Fruit fly (Drosophila melanogaster) whole organism, embryonic: ENCODE measurements around the gene Pde9.
A peak's percentile ranks its signal among the peaks of the same experiment; 100 is the strongest.

Experiments
- Ada2b ChIP-seq: fragments of 200-800 bp; sonication (Bioruptor generic); IDR thresholded peaks from 2 replicates; pipeline ENCODE4 v1.3.6; 2022; ENCODE audit warnings: missing biosample characterization, missing genetic modification characterization
- Aef1 ChIP-seq: fragments of 200-800 bp; sonication (Bioruptor generic); IDR thresholded peaks from 3 replicates; pipeline ENCODE4 v1.3.6; 2022; ENCODE audit warnings: missing biosample characterization, missing genetic modification characterization
- Asciz ChIP-seq: fragments of 200-800 bp; sonication (Bioruptor generic); optimal IDR thresholded peaks from 2 replicates; lab custom pipeline; 2017; ENCODE audit warnings: missing biosample characterization, mild to moderate bottlenecking, missing genetic modification characterization, missing genetic modification reagents
- CG10431 ChIP-seq: fragments of 200-800 bp; sonication (Bioruptor generic); optimal IDR thresholded peaks from 3 replicates; lab custom pipeline; 2018; ENCODE audit warnings: missing biosample characterization, mild to moderate bottlenecking, missing genetic modification characterization
- CG12744 ChIP-seq: fragments of 200-800 bp; sonication (Bioruptor generic); optimal IDR thresholded peaks from 2 replicates; lab custom pipeline; 2016; ENCODE audit warnings: missing biosample characterization, missing genetic modification characterization
- CG13424 ChIP-seq: fragments of 200-800 bp; sonication (Bioruptor generic); optimal IDR thresholded peaks from 2 replicates; lab custom pipeline; 2019; ENCODE audit warnings: missing biosample characterization, mild to moderate bottlenecking, missing genetic modification characterization, moderate library complexity
- CG14710 ChIP-seq: fragments of 200-800 bp; sonication (Bioruptor generic); optimal IDR thresholded peaks from 3 replicates; lab custom pipeline; 2019; ENCODE audit warnings: missing biosample characterization, mild to moderate bottlenecking, missing genetic modification characterization, moderate library complexity
- CG15073 ChIP-seq: fragments of 200-800 bp; sonication (Bioruptor generic); optimal IDR thresholded peaks from 2 replicates; lab custom pipeline; 2016; ENCODE audit warnings: missing biosample characterization, missing genetic modification characterization
- CG17328 ChIP-seq: fragments of 200-800 bp; sonication (Bioruptor generic); IDR thresholded peaks from 2 replicates; pipeline ENCODE4 v1.3.6; 2022; ENCODE audit warnings: missing biosample characterization, missing genetic modification characterization
- CG17359 ChIP-seq: fragments of 200-800 bp; sonication (Bioruptor generic); optimal IDR thresholded peaks from 3 replicates; lab custom pipeline; 2018; ENCODE audit warnings: missing biosample characterization, mild to moderate bottlenecking, missing genetic modification characterization, moderate library complexity
- CG17361 ChIP-seq: fragments of 200-800 bp; sonication (Bioruptor generic); IDR thresholded peaks from 3 replicates; pipeline ENCODE4 v1.3.6; 2022; ENCODE audit warnings: missing biosample characterization, missing genetic modification characterization
- CG17568 ChIP-seq: fragments of 200-800 bp; sonication (Bioruptor generic); optimal IDR thresholded peaks from 2 replicates; lab custom pipeline; 2018; ENCODE audit warnings: missing biosample characterization, mild to moderate bottlenecking, missing genetic modification characterization, moderate library complexity
- CG3847 ChIP-seq: fragments of 200-800 bp; sonication (Bioruptor generic); IDR thresholded peaks from 2 replicates; pipeline ENCODE4 v1.3.6; 2022; ENCODE audit warnings: missing biosample characterization, missing genetic modification characterization
- CG6813 ChIP-seq: fragments of 200-800 bp; sonication (Bioruptor generic); optimal IDR thresholded peaks from 2 replicates; lab custom pipeline; 2017; ENCODE audit warnings: missing biosample characterization, missing genetic modification characterization, mild to moderate bottlenecking, moderate library complexity, missing genetic modification reagents
- CG7357 ChIP-seq: fragments of 200-800 bp; sonication (Bioruptor generic); IDR thresholded peaks from 3 replicates; pipeline ENCODE4 v1.3.6; 2022; ENCODE audit warnings: missing biosample characterization, missing genetic modification characterization
- CG8765 ChIP-seq: fragments of 200-800 bp; sonication (Bioruptor generic); IDR thresholded peaks from 2 replicates; pipeline ENCODE4 v1.3.6; 2022; ENCODE audit warnings: missing biosample characterization, missing genetic modification characterization
- Chrac-16 ChIP-seq: fragments of 200-800 bp; sonication (Bioruptor generic); optimal IDR thresholded peaks from 3 replicates; lab custom pipeline; 2016; ENCODE audit warnings: missing biosample characterization, missing genetic modification characterization
- D ChIP-seq, 2 experiments: fragments of 200-800 bp in 1 of 2; fragments of >200 bp in 1 of 2; sonication (Bioruptor generic) in 1 of 2; optimal IDR thresholded peaks; 2 replicates in 1 of 2; 3 replicates in 1 of 2; lab custom pipeline; 2017; ENCODE audit warnings: mild to moderate bottlenecking in 1 of 2, missing biosample characterization in 1 of 2, missing genetic modification characterization in 1 of 2, missing genetic modification reagents in 1 of 2
- D19B ChIP-seq: fragments of 200-800 bp; sonication (Bioruptor generic); optimal IDR thresholded peaks from 2 replicates; lab custom pipeline; 2017; ENCODE audit warnings: missing biosample characterization, mild to moderate bottlenecking, missing genetic modification characterization
- Deaf1 ChIP-seq: fragments of 200-800 bp; optimal IDR thresholded peaks from 3 replicates; lab custom pipeline; 2019; ENCODE audit warnings: missing biosample characterization, mild to moderate bottlenecking, missing genetic modification characterization, moderate library complexity
- Elba2 ChIP-seq: fragments of 200-800 bp; sonication (Bioruptor generic); optimal IDR thresholded peaks from 3 replicates; lab custom pipeline; 2016; ENCODE audit warnings: missing biosample characterization, missing genetic modification characterization
- H2.0 ChIP-seq: fragments of 200-800 bp; sonication (Bioruptor generic); IDR thresholded peaks from 2 replicates; pipeline ENCODE4 v1.3.6; 2022; ENCODE audit warnings: missing biosample characterization, missing genetic modification characterization
- Lim3 ChIP-seq: fragments of 200-800 bp; sonication (Bioruptor generic); IDR thresholded peaks from 2 replicates; pipeline ENCODE4 v1.3.6; 2022; ENCODE audit warnings: missing biosample characterization, missing genetic modification characterization
- Opbp ChIP-seq: fragments of 200-800 bp; sonication (Bioruptor generic); IDR thresholded peaks from 3 replicates; pipeline ENCODE4 v1.3.6; 2022; ENCODE audit warnings: missing biosample characterization, missing genetic modification characterization; ENCODE audit not compliant: partially characterized antibody
- Pdp1 ChIP-seq, 2 experiments: fragments of 200-800 bp; sonication (Bioruptor generic); optimal IDR thresholded peaks; 3 replicates each; lab custom pipeline; 2016; ENCODE audit warnings: missing biosample characterization in 2 of 2, missing genetic modification characterization in 2 of 2, mild to moderate bottlenecking in 1 of 2, moderate library complexity in 1 of 2
- TFAM ChIP-seq: fragments of 200-800 bp; sonication (Bioruptor generic); optimal IDR thresholded peaks from 2 replicates; lab custom pipeline; 2017; ENCODE audit warnings: missing biosample characterization, missing genetic modification characterization, inconsistent platforms
- Vsx1 ChIP-seq: fragments of 200-800 bp; sonication (Bioruptor generic); optimal IDR thresholded peaks from 2 replicates; lab custom pipeline; 2017; ENCODE audit warnings: missing biosample characterization, mild to moderate bottlenecking, missing genetic modification characterization, missing genetic modification reagents
- bigmax ChIP-seq: fragments of 200-800 bp; sonication (Bioruptor generic); optimal IDR thresholded peaks from 2 replicates; lab custom pipeline; 2018; ENCODE audit warnings: missing biosample characterization, mild to moderate bottlenecking, missing genetic modification characterization
- cas ChIP-seq: fragments of 200-800 bp; sonication (Bioruptor generic); IDR thresholded peaks from 2 replicates; pipeline ENCODE4 v1.3.6; 2022; ENCODE audit warnings: missing biosample characterization, missing genetic modification characterization
- chinmo ChIP-seq: fragments of 200-800 bp; sonication (Bioruptor generic); IDR thresholded peaks from 4 replicates; pipeline ENCODE4 v1.3.6; 2022; ENCODE audit warnings: missing biosample characterization, missing genetic modification characterization; ENCODE audit not compliant: partially characterized antibody
- ci ChIP-seq: fragments of 200-800 bp; sonication (Bioruptor generic); IDR thresholded peaks from 3 replicates; pipeline ENCODE4 v1.3.6; 2022; ENCODE audit warnings: missing biosample characterization, missing genetic modification characterization
- corto ChIP-seq: fragments of 200-800 bp; sonication (Bioruptor generic); optimal IDR thresholded peaks from 2 replicates; lab custom pipeline; 2016; ENCODE audit warnings: missing biosample characterization, mild to moderate bottlenecking, missing genetic modification characterization, moderate library complexity
- disco-r ChIP-seq: fragments of 200-800 bp; sonication (Bioruptor generic); optimal IDR thresholded peaks from 2 replicates; lab custom pipeline; 2016; ENCODE audit warnings: missing biosample characterization, missing genetic modification characterization
- dysf ChIP-seq: fragments of 200-800 bp; sonication (Bioruptor generic); IDR thresholded peaks from 3 replicates; pipeline ENCODE4 v1.3.6; 2022; ENCODE audit warnings: missing biosample characterization, missing genetic modification characterization
- gem ChIP-seq: fragments of 200-800 bp; sonication (Bioruptor generic); optimal IDR thresholded peaks from 2 replicates; lab custom pipeline; 2019; ENCODE audit warnings: missing biosample characterization, mild to moderate bottlenecking, missing genetic modification characterization, moderate library complexity
- nmo ChIP-seq: fragments of 200-800 bp; sonication (Bioruptor generic); optimal IDR thresholded peaks from 2 replicates; lab custom pipeline; 2018; ENCODE audit warnings: missing biosample characterization, mild to moderate bottlenecking, missing genetic modification characterization, moderate library complexity
- nom ChIP-seq: fragments of 200-800 bp; sonication (Bioruptor generic); optimal IDR thresholded peaks from 2 replicates; lab custom pipeline; 2017; ENCODE audit warnings: missing biosample characterization, missing genetic modification characterization, mild to moderate bottlenecking, moderate library complexity, missing genetic modification reagents
- odd ChIP-seq: fragments of 200-800 bp; sonication (Bioruptor generic); optimal IDR thresholded peaks from 2 replicates; lab custom pipeline; 2017; ENCODE audit warnings: missing biosample characterization, mild to moderate bottlenecking, missing genetic modification characterization
- phol ChIP-seq: fragments of 200-800 bp; sonication (Bioruptor generic); optimal IDR thresholded peaks from 3 replicates; lab custom pipeline; 2018; ENCODE audit warnings: missing biosample characterization, mild to moderate bottlenecking, missing genetic modification characterization, moderate library complexity
- prd ChIP-seq, 3 experiments: fragments of >200 bp in 2 of 3; fragments of 200-800 bp in 1 of 3; sonication (Bioruptor generic) in 1 of 3; optimal IDR thresholded peaks in 2 of 3; IDR thresholded peaks in 1 of 3; 2 replicates in 2 of 3; 3 replicates in 1 of 3; pipeline versions ENCODE4 v1.3.6 to Lab custom; 2017 to 2022; ENCODE audit warnings: missing biosample characterization in 1 of 3, missing genetic modification characterization in 1 of 3
- sd ChIP-seq: fragments of 200-800 bp; sonication (Bioruptor generic); optimal IDR thresholded peaks from 3 replicates; lab custom pipeline; 2018; ENCODE audit warnings: missing biosample characterization, mild to moderate bottlenecking, missing genetic modification characterization, moderate library complexity
- sr ChIP-seq: fragments of 200-800 bp; sonication (Bioruptor generic); IDR thresholded peaks from 3 replicates; pipeline ENCODE4 v1.3.6; 2022; ENCODE audit warnings: missing biosample characterization, missing genetic modification characterization
- sug ChIP-seq: fragments of 200-800 bp; optimal IDR thresholded peaks from 2 replicates; lab custom pipeline; 2019; ENCODE audit warnings: missing biosample characterization, mild to moderate bottlenecking, missing genetic modification characterization, moderate library complexity
- toy ChIP-seq: fragments of 200-800 bp; sonication (Bioruptor generic); IDR thresholded peaks from 2 replicates; pipeline ENCODE4 v1.3.6; 2022; ENCODE audit warnings: missing biosample characterization, missing genetic modification characterization
- twi ChIP-seq: fragments of 200-800 bp; optimal IDR thresholded peaks from 2 replicates; lab custom pipeline; 2019; ENCODE audit warnings: missing biosample characterization, mild to moderate bottlenecking, missing genetic modification characterization, moderate library complexity
- usp ChIP-seq: fragments of >200 bp; optimal IDR thresholded peaks from 2 replicates; lab custom pipeline; 2017; ENCODE audit warnings: missing biosample characterization, missing genetic modification characterization
- wdn ChIP-seq: fragments of 200-800 bp; sonication (Bioruptor generic); IDR thresholded peaks from 2 replicates; pipeline ENCODE4 v1.3.6; 2022; ENCODE audit warnings: missing biosample characterization, missing genetic modification characterization
- zen2 ChIP-seq: fragments of 200-800 bp; sonication (Bioruptor generic); IDR thresholded peaks from 3 replicates; pipeline ENCODE4 v1.3.6; 2022; ENCODE audit warnings: missing biosample characterization, missing genetic modification characterization; ENCODE audit not compliant: partially characterized antibody

Gene Pde9

DNA sequence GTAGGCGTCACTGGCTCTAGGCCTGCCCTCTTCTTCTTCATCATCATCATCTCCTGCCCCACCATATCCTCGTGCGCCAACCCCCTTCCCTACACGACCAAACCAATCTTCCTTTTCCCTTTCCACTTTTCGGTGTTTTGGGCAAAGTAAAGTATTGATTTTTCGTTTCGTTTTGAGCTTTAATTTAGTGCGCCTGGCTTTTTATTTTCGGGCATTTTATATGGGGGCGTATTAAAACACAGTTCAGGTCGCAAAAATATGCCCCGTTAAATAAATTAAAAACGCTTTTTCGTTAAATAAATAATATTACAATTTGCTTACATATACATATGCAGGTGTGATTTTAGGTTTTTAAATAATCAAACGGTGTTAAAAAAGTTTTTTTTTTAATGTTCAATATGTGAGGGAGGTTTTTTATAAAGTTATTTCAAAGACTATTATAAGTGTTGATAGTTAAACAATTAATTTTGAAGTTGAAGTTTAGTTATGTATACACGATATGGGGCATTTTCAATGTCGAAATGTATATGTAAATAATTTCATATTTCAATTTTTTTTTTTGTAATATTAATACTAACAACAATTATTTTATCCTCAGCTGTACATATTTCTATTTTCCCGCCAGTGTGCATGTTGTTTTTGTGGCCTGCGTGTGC, 159.3 kb downstream of the Pde9 start (continued):
- TF ChIP-seq CG7357 (GFP tag; lab: Robert Waterston, UW) (peak; percentile 55; the same call in 1 of the 3 replicates), Opbp (GFP tag; lab: Robert Waterston, UW) (no peak), D19B (GFP tag; lab: Kevin White, UChicago) (peak; percentile 52), TFAM (GFP tag; lab: Kevin White, UChicago) (no peak), CG15073 (GFP tag; lab: Kevin White, UChicago) (no peak), Lim3 (GFP tag; lab: Robert Waterston, UW) (no peak), ci (GFP tag; lab: Robert Waterston, UW) (peak; percentile 48; the same call in 1 of the 3 replicates), CG17328 (GFP tag; lab: Robert Waterston, UW) (0 out of 2 replicates have a peak, but pooled peaks have one; percentile 42), bigmax (no peak), zen2 (GFP tag; lab: Robert Waterston, UW) (no peak), CG17361 (GFP tag; lab: Robert Waterston, UW) (peak; percentile 95), Asciz (GFP tag; lab: Kevin White, UChicago) (peak; percentile 81), Chrac-16 (GFP tag; lab: Kevin White, UChicago) (peak; percentile 55), toy (GFP tag; lab: Robert Waterston, UW) (no peak), CG8765 (GFP tag; lab: Robert Waterston, UW) (no peak), CG14710 (peak; percentile 76), CG13424 (tag; lab: Kevin White, UChicago) (peak; percentile 85), sr (GFP tag; lab: Robert Waterston, UW) (no peak; the same call in 2 of the 3 replicates), chinmo (GFP tag; lab: Robert Waterston, UW) (no peak), wdn (GFP tag; lab: Robert Waterston, UW) (no peak), usp (no peak), sug (tag; lab: Kevin White, UChicago) (peak; percentile 12), Deaf1 (peak; percentile 46), gem (tag; lab: Kevin White, UChicago) (peak; percentile 92), phol (tag; lab: Kevin White, UChicago) (peak; percentile 86), CG10431 (GFP tag; lab: Kevin White, UChicago) (no peak), CG3847 (no peak), prd (optimal IDR thresholded peaks at IDR 0.05; lab: Kevin White, UChicago) (no peak), prd (GFP tag; IDR thresholded peaks at IDR 0.05; lab: Robert Waterston, UW) (peak; percentile 50; the same call in 2 of the 3 replicates), Vsx1 (peak; percentile 37), disco-r (GFP tag; lab: Kevin White, UChicago) (no peak), Ada2b (GFP tag; lab: Robert Waterston, UW) (0 out of 2 replicates have a peak, but pooled peaks have one; percentile 25), CG17568 (GFP tag; lab: Kevin White, UChicago) (no peak), H2.0 (GFP tag; lab: Robert Waterston, UW) (no peak), corto (GFP tag; lab: Kevin White, UChicago) (no peak), CG17359 (peak; percentile 78), odd (GFP tag; lab: Kevin White, UChicago) (peak; percentile 72), dysf (GFP tag; lab: Robert Waterston, UW) (peak; percentile 66; the same call in 2 of the 3 replicates), nmo (GFP tag; lab: Kevin White, UChicago) (peak; percentile 90), CG6813 (GFP tag; lab: Kevin White, UChicago) (peak; percentile 70), Elba2 (GFP tag; lab: Kevin White, UChicago) (no peak), nom (GFP tag; lab: Kevin White, UChicago) (no peak), twi (tag; lab: Kevin White, UChicago) (peak; percentile 5), sd (tag; lab: Kevin White, UChicago) (no peak), D (optimal IDR thresholded peaks at IDR 0.05; lab: Kevin White, UChicago) (no peak), D (GFP tag; optimal IDR thresholded peaks at IDR 0.05; lab: Kevin White, UChicago) (peak; percentile 73), Aef1 (GFP tag; lab: Robert Waterston, UW) (no peak), cas (GFP tag; lab: Robert Waterston, UW) (no peak), CG12744 (GFP tag; lab: Kevin White, UChicago) (no peak), Pdp1 (GFP tag; optimal IDR thresholded peaks at IDR 0.05; lab: Kevin White, UChicago) (peak; percentile 29 to 46)
